Fruit fly (Drosophila melanogaster): ENCODE results near the gene CG33257.
A peak's percentile ranks its signal among the peaks of the same experiment; 100 is the strongest.

The CG33257 gene

DNA sequence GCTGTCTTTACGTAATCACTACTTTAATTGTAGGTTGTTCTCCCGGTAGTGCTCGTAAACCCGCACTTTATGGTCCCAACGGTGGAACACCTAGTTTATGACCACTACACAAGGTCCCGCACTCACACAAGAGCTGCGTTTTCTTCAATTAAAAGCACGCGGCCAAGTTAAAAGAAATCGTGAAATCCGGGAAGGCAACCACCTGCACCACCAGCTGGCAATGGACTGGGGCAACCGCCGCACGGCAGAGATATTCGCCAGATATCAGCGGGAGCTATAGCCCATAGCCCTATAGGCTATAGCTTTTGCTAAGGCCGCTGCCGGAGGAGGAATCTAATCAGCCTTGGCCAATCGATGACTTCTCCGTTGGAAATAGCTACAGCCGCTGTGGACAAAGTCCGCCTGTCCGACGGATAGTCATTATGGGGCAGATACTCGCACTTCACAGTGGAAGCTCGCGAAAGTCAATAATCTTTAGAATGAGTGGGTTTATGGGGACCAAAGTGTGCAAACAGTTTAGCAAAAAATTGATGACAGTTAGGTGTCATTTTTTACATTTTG lies 38.1 kb downstream of the CG33257 start (continued):
- TF ChIP-seq Dref (GFP tag; IDR thresholded peaks at IDR 0.05) = peak; percentile 9; the same call in 1 of the 2 replicates
- TF ChIP-seq Xrp1 (GFP tag; IDR thresholded peaks at IDR 0.05) = no peak
- TF ChIP-seq Dp (GFP tag; optimal IDR thresholded peaks at IDR 0.05) = no peak
- TF ChIP-seq Med (GFP tag) = peak; percentile 71
- TF ChIP-seq Gug (GFP tag; IDR thresholded peaks at IDR 0.05) = no peak
- TF ChIP-seq dpn (GFP tag; optimal IDR thresholded peaks at IDR 0.05) = no peak
- TF ChIP-seq Hr3 (GFP tag; optimal IDR thresholded peaks at IDR 0.05) = no peak
- no peak for TF ChIP-seq trem (tag; optimal IDR thresholded peaks at IDR 0.05)
- TF ChIP-seq CG10543 (GFP tag; optimal IDR thresholded peaks at IDR 0.05) = peak; percentile 11
- no peak for TF ChIP-seq CoRest (tag; optimal IDR thresholded peaks at IDR 0.05)
- peak; percentile 40 for TF ChIP-seq kah (GFP tag; optimal IDR thresholded peaks at IDR 0.05)
- TF ChIP-seq sens (GFP tag) = peak; percentile 44
- TF ChIP-seq ac (GFP tag; optimal IDR thresholded peaks at IDR 0.05) = no peak
- TF ChIP-seq mirr (GFP tag; optimal IDR thresholded peaks at IDR 0.05) = peak; percentile 27
- TF ChIP-seq Pdp1 (GFP tag; optimal IDR thresholded peaks at IDR 0.05) = peak in 1 of 2 experiments; percentile 13
- TF ChIP-seq danr (GFP tag; IDR thresholded peaks at IDR 0.05) = no peak
- no peak for TF ChIP-seq CG7271 (tag; optimal IDR thresholded peaks at IDR 0.05)
- no peak for TF ChIP-seq CG8290 (GFP tag; optimal IDR thresholded peaks at IDR 0.05)
- TF ChIP-seq CG8290 (tag; optimal IDR thresholded peaks at IDR 0.05) = no peak
- TF ChIP-seq exex (tag; optimal IDR thresholded peaks at IDR 0.05) = peak; percentile 61

DNA sequence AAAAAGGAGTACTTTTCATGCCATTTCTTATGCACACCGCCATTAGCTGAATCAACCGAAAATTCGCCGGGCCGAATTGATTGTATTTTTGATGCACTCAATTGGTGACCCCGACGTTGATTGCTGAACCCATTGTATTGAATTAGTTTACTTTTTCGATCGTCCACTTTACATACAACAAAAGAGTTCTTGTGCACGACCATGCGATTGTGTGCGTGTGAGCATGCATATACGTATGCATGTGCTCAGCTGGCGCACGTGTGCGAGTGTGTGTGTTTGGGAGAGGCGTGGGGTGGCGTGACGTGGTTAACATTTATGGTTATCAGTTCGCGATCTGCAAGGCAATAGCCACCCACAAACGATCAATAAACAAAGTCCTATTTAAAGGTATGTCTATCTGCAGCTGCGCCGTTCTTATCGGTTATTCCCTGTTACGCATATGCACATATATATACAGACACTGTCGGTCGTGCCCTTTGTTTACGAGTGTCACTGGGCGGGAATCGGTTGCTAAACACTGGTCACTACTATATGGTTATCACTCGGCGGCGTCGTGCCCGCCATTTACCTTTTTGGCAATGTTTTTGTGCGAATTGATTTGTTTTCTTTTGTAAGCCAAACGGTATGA lies 39.2 kb downstream of the CG33257 start:
- TF ChIP-seq nom (GFP tag; optimal IDR thresholded peaks at IDR 0.05) (peak; percentile 74), CG2199 (GFP tag; IDR thresholded peaks at IDR 0.05) (peak; percentile 64; the same call in 2 of the 3 replicates), CG15479 (GFP tag; optimal IDR thresholded peaks at IDR 0.05) (peak; percentile 64), grn (GFP tag; optimal IDR thresholded peaks at IDR 0.05) (peak; percentile 87), CG4617 (GFP tag; optimal IDR thresholded peaks at IDR 0.05; ENCODE audit: borderline replicate concordance) (peak; percentile 30), CG8478 (optimal IDR thresholded peaks at IDR 0.05) (peak; percentile 23), CrebB (tag; optimal IDR thresholded peaks at IDR 0.05) (peak; percentile 16), CG7745 (tag; optimal IDR thresholded peaks at IDR 0.05) (no peak), CG4360 (GFP tag; IDR thresholded peaks at IDR 0.05) (0 out of 2 replicates have a peak, but pooled peaks have one; percentile 19), Pdp1 (GFP tag; optimal IDR thresholded peaks at IDR 0.05) (peak in 1 of 2 experiments; percentile 35), Xbp1 (GFP tag; optimal IDR thresholded peaks at IDR 0.05) (peak; percentile 20), eve (GFP tag; optimal IDR thresholded peaks at IDR 0.05) (no peak), CG18619 (GFP tag; optimal IDR thresholded peaks at IDR 0.05) (no peak), crp (GFP tag; optimal IDR thresholded peaks at IDR 0.05) (peak in 1 of 2 experiments; percentile 65), CG32772 (GFP tag; IDR thresholded peaks at IDR 0.05) (no peak), CG31365 (tag; optimal IDR thresholded peaks at IDR 0.05) (no peak), sens (GFP tag) (peak; percentile 43), Bgb (GFP tag; IDR thresholded peaks at IDR 0.05; ENCODE audit: partially characterized antibody) (peak; percentile 48; the same call in 1 of the 2 replicates), cas (GFP tag; IDR thresholded peaks at IDR 0.05) (no peak), CG8290 (GFP tag; optimal IDR thresholded peaks at IDR 0.05) (no peak), CG8290 (tag; optimal IDR thresholded peaks at IDR 0.05) (no peak), B-H2 (GFP tag; optimal IDR thresholded peaks at IDR 0.05) (peak; percentile 18), Hmx (GFP tag; optimal IDR thresholded peaks at IDR 0.05) (no peak), CG17829 (tag; optimal IDR thresholded peaks at IDR 0.05) (no peak), sug (tag; optimal IDR thresholded peaks at IDR 0.05) (peak; percentile 67), Drgx (GFP tag; IDR thresholded peaks at IDR 0.05) (peak; percentile 31; the same call in 1 of the 2 replicates), Trl (optimal IDR thresholded peaks at IDR 0.05) (peak in 1 of 2 experiments; percentile 2), Trl (GFP tag; optimal IDR thresholded peaks at IDR 0.05) (no peak), zen2 (GFP tag; IDR thresholded peaks at IDR 0.05; ENCODE audit: partially characterized antibody) (no peak), cwo (GFP tag; optimal IDR thresholded peaks at IDR 0.05) (peak; percentile 48), nerfin-1 (tag; optimal IDR thresholded peaks at IDR 0.05) (peak; percentile 17), CG7987 (GFP tag; optimal IDR thresholded peaks at IDR 0.05) (peak; percentile 67)
